ENCODE assay signal across 5 fruit fly cellular contexts in the genomic region with DNA sequence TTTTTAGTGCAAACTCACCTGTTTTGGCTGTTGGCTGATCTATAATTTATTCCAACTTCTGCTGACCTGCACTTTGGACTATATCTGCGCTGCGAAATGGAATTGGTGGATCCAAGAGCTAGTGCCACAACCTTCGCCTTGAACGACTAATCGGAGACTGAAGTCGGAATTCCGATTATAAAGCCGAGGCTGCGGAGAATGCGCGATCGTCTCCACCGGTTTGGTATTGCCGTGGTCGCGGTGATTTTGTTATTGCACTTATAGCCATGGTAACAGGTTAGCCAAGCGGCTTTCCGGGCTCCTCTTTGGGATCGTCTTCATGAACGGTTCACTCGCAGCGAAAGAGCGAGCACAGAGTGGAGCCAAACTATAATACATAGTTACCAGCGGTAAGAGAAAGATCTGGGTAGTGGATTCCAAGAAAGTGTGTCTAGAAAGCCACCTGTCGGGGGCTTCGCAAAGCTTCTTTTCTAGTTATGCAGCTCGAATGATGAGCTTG.
TF ChIP-seq lines count a peak whose summit lies in the region.

A gene (minus strand): TSS at position 165 of the 499 bp plus-strand sequence.

- peak; percentile 91 for TF ChIP-seq CTCF in whole organism, embryonic (GFP tag; optimal IDR thresholded peaks at IDR 0.05; lab: Kevin White, UChicago)

TF ChIP-seq in whole organism, adult, 20 proteins besides CTCF, POLR2A, EP300 and RAD21:
- peak; percentile 52 for TF ChIP-seq bab1 (GFP tag; optimal IDR thresholded peaks at IDR 0.05; lab: Kevin White, UChicago)
- TF ChIP-seq tj (GFP tag; optimal IDR thresholded peaks at IDR 0.05; lab: Kevin White, UChicago), result peak; percentile 95
- no peak for TF ChIP-seq ovo (GFP tag; optimal IDR thresholded peaks at IDR 0.05; lab: Kevin White, UChicago)
- TF ChIP-seq CG12768 (GFP tag; optimal IDR thresholded peaks at IDR 0.05; lab: Kevin White, UChicago), result no peak
- no peak for TF ChIP-seq CG14711 (tag; optimal IDR thresholded peaks at IDR 0.05; lab: Kevin White, UChicago)
- no peak for TF ChIP-seq CG11617 (GFP tag; optimal IDR thresholded peaks at IDR 0.05; lab: Kevin White, UChicago)

TF ChIP-seq in whole organism, embryonic, 481 proteins besides CTCF, POLR2A, EP300 and RAD21 (continues in another document):
- TF ChIP-seq CG8359 (GFP tag; optimal IDR thresholded peaks at IDR 0.05; lab: Kevin White, UChicago; ENCODE audit: borderline replicate concordance), result no peak
- TF ChIP-seq GATAe (GFP tag; conservative IDR thresholded peaks at IDR 0.05; lab: Robert Waterston, UW), result no peak
- peak; percentile 20 to 26 for TF ChIP-seq Trl (optimal IDR thresholded peaks at IDR 0.05; lab: Kevin White, UChicago)
- no peak for TF ChIP-seq Trl (GFP tag; optimal IDR thresholded peaks at IDR 0.05; lab: Kevin White, UChicago)
- peak; percentile 70 for TF ChIP-seq Med (GFP tag; lab: Kevin White, UChicago)
- 0 out of 3 replicates have a peak, but pooled peaks have one; percentile 45 for TF ChIP-seq ci (GFP tag; IDR thresholded peaks at IDR 0.05; lab: Robert Waterston, UW)
- no peak for TF ChIP-seq Max (GFP tag; optimal IDR thresholded peaks at IDR 0.05; lab: Kevin White, UChicago)
- no peak for TF ChIP-seq psq (GFP tag; optimal IDR thresholded peaks at IDR 0.05; lab: Kevin White, UChicago)
- no peak for TF ChIP-seq CG18011 (GFP tag; optimal IDR thresholded peaks at IDR 0.05; lab: Kevin White, UChicago)
- no peak for TF ChIP-seq CG8944 (GFP tag; optimal IDR thresholded peaks at IDR 0.05; lab: Kevin White, UChicago)
- no peak for TF ChIP-seq tll (GFP tag; optimal IDR thresholded peaks at IDR 0.05; lab: Kevin White, UChicago)
- no peak for TF ChIP-seq CG12744 (GFP tag; optimal IDR thresholded peaks at IDR 0.05; lab: Kevin White, UChicago)
- no peak for TF ChIP-seq ham (GFP tag; IDR thresholded peaks at IDR 0.05; lab: Robert Waterston, UW)
- TF ChIP-seq pros (GFP tag; optimal IDR thresholded peaks at IDR 0.05; lab: Kevin White, UChicago), result peak; percentile 56
- peak; percentile 21 for TF ChIP-seq HLHmδ (GFP tag; optimal IDR thresholded peaks at IDR 0.05; lab: Kevin White, UChicago)
- TF ChIP-seq CG34422 (GFP tag; IDR thresholded peaks at IDR 0.05; lab: Robert Waterston, UW), result peak; percentile 60; the same call in 1 of the 3 replicates
- no peak for TF ChIP-seq CG1233 (GFP tag; optimal IDR thresholded peaks at IDR 0.05; lab: Kevin White, UChicago)
- no peak for TF ChIP-seq tna (GFP tag; IDR thresholded peaks at IDR 0.05; lab: Robert Waterston, UW; ENCODE audit: partially characterized antibody)
- no peak for TF ChIP-seq Taf1 (GFP tag; IDR thresholded peaks at IDR 0.05; lab: Robert Waterston, UW)
- no peak for TF ChIP-seq CG6813 (GFP tag; optimal IDR thresholded peaks at IDR 0.05; lab: Kevin White, UChicago)

TF ChIP-seq in whole organism, prepupa, 60 proteins besides CTCF, POLR2A, EP300 and RAD21 (continues in another document):
- TF ChIP-seq Met (GFP tag; optimal IDR thresholded peaks at IDR 0.05; lab: Kevin White, UChicago) (peak; percentile 10), eg (GFP tag; IDR thresholded peaks at IDR 0.05; lab: Robert Waterston, UW) (peak; percentile 24; the same call in 1 of the 3 replicates), Hr39 (GFP tag; optimal IDR thresholded peaks at IDR 0.05; lab: Kevin White, UChicago) (no peak), dac (GFP tag; optimal IDR thresholded peaks at IDR 0.05; lab: Kevin White, UChicago) (no peak), Sox14 (GFP tag; optimal IDR thresholded peaks at IDR 0.05; lab: Kevin White, UChicago) (peak; percentile 12), CG32006 (GFP tag; optimal IDR thresholded peaks at IDR 0.05; lab: Kevin White, UChicago) (no peak), lz (GFP tag; optimal IDR thresholded peaks at IDR 0.05; lab: Kevin White, UChicago) (no peak), CG7368 (GFP tag; optimal IDR thresholded peaks at IDR 0.05; lab: Kevin White, UChicago) (no peak), svp (GFP tag; lab: Kevin White, UChicago) (no peak), CG6808 (GFP tag; optimal IDR thresholded peaks at IDR 0.05; lab: Kevin White, UChicago) (peak; percentile 76), CG9139 (GFP tag; optimal IDR thresholded peaks at IDR 0.05; lab: Kevin White, UChicago) (peak; percentile 78), CG6276 (GFP tag; optimal IDR thresholded peaks at IDR 0.05; lab: Kevin White, UChicago) (no peak), CG15336 (GFP tag; IDR thresholded peaks at IDR 0.05; lab: Robert Waterston, UW) (0 out of 2 replicates have a peak, but pooled peaks have one; percentile 34), salr (GFP tag; optimal IDR thresholded peaks at IDR 0.05; lab: Kevin White, UChicago) (peak in 1 of 2 experiments; percentile 12), CG4318 (GFP tag; optimal IDR thresholded peaks at IDR 0.05; lab: Kevin White, UChicago) (no peak), Gug (GFP tag; IDR thresholded peaks at IDR 0.05; lab: Robert Waterston, UW) (no peak), CG11762 (GFP tag; optimal IDR thresholded peaks at IDR 0.05; lab: Kevin White, UChicago; ENCODE audit: insufficient read depth) (no peak), Sox102F (GFP tag; optimal IDR thresholded peaks at IDR 0.05; lab: Kevin White, UChicago) (peak; percentile 26), CG16779 (tag; optimal IDR thresholded peaks at IDR 0.05; lab: Kevin White, UChicago) (peak; percentile 50), ss (GFP tag; optimal IDR thresholded peaks at IDR 0.05; lab: Kevin White, UChicago) (peak; percentile 84 to 89)

TF ChIP-seq in whole organism, pupa, 21 proteins besides CTCF, POLR2A, EP300 and RAD21:
- TF ChIP-seq Pif1B (GFP tag; optimal IDR thresholded peaks at IDR 0.05; lab: Kevin White, UChicago) (peak; percentile 63), CG12605 (GFP tag; IDR thresholded peaks at IDR 0.05; lab: Robert Waterston, UW) (peak; percentile 18; the same call in 1 of the 2 replicates), Snoo (tag; optimal IDR thresholded peaks at IDR 0.05; lab: Kevin White, UChicago) (peak; percentile 21), Pif1A (GFP tag; optimal IDR thresholded peaks at IDR 0.05; lab: Kevin White, UChicago) (peak; percentile 61), CG14655 (GFP tag; optimal IDR thresholded peaks at IDR 0.05; lab: Kevin White, UChicago) (no peak), EcR (GFP tag; optimal IDR thresholded peaks at IDR 0.05; lab: Kevin White, UChicago) (peak; percentile 85), CG9948 (tag; optimal IDR thresholded peaks at IDR 0.05; lab: Kevin White, UChicago) (no peak), CG10348 (GFP tag; IDR thresholded peaks at IDR 0.05; lab: Robert Waterston, UW) (no peak), CG8159 (tag; optimal IDR thresholded peaks at IDR 0.05; lab: Kevin White, UChicago) (peak; percentile 36), CG8301 (tag; optimal IDR thresholded peaks at IDR 0.05; lab: Kevin White, UChicago) (no peak), CG32121 (GFP tag; IDR thresholded peaks at IDR 0.05; lab: Robert Waterston, UW) (no peak), CG34367 (tag; optimal IDR thresholded peaks at IDR 0.05; lab: Kevin White, UChicago) (peak; percentile 43), D1 (tag; optimal IDR thresholded peaks at IDR 0.05; lab: Kevin White, UChicago) (no peak), CG4496 (GFP tag; IDR thresholded peaks at IDR 0.05; lab: Robert Waterston, UW) (no peak), rn (GFP tag; IDR thresholded peaks at IDR 0.05; lab: Robert Waterston, UW) (no peak), gl (tag; optimal IDR thresholded peaks at IDR 0.05; lab: Kevin White, UChicago) (peak; percentile 94), CG17806 (tag; optimal IDR thresholded peaks at IDR 0.05; lab: Kevin White, UChicago) (peak; percentile 24), Ets98B (GFP tag; IDR thresholded peaks at IDR 0.05; lab: Robert Waterston, UW) (peak; percentile 44; the same call in 1 of the 2 replicates), fd96Ca (GFP tag; IDR thresholded peaks at IDR 0.05; lab: Robert Waterston, UW) (0 out of 3 replicates have a peak, but pooled peaks have one; percentile 18), CG13204 (GFP tag; optimal IDR thresholded peaks at IDR 0.05; lab: Kevin White, UChicago) (peak; percentile 66), CG15710 (tag; optimal IDR thresholded peaks at IDR 0.05; lab: Kevin White, UChicago) (peak; percentile 36)
TF ChIP-seq in whole organism, pupa: peak in this region for 13.

TF ChIP-seq in whole organism, wandering third instar larva, 38 proteins besides CTCF, POLR2A, EP300 and RAD21:
- TF ChIP-seq Sp1 (GFP tag; optimal IDR thresholded peaks at IDR 0.05; lab: Kevin White, UChicago) (no peak), fru (GFP tag; optimal IDR thresholded peaks at IDR 0.05; lab: Kevin White, UChicago) (no peak), woc (GFP tag; optimal IDR thresholded peaks at IDR 0.05; lab: Kevin White, UChicago) (no peak), dsf (GFP tag; optimal IDR thresholded peaks at IDR 0.05; lab: Kevin White, UChicago; ENCODE audit: borderline replicate concordance) (no peak), Mio (GFP tag; optimal IDR thresholded peaks at IDR 0.05; lab: Kevin White, UChicago) (no peak), Dif (GFP tag; optimal IDR thresholded peaks at IDR 0.05; lab: Kevin White, UChicago; ENCODE audit: partially characterized antibody) (peak; percentile 70), Rel (GFP tag; optimal IDR thresholded peaks at IDR 0.05; lab: Kevin White, UChicago) (no peak), Rel (tag; optimal IDR thresholded peaks at IDR 0.05; lab: Kevin White, UChicago) (peak; percentile 22), OdsH (GFP tag; optimal IDR thresholded peaks at IDR 0.05; lab: Kevin White, UChicago) (no peak), psq (GFP tag; optimal IDR thresholded peaks at IDR 0.05; lab: Kevin White, UChicago) (peak; percentile 62), Vsx2 (GFP tag; optimal IDR thresholded peaks at IDR 0.05; lab: Kevin White, UChicago; ENCODE audit: partially characterized antibody) (peak; percentile 15)
TF ChIP-seq in whole organism, wandering third instar larva: peak in this region for 4.
